Fruit fly (Drosophila melanogaster) whole organism, embryonic: ENCODE data around the gene Shc.

ENCODE experiments used
- Abd-B ChIP-seq: fragments of 200-800 bp; sonication (Bioruptor generic); optimal IDR thresholded peaks from 2 replicates; lab custom pipeline; 2018; ENCODE audit warnings: missing biosample characterization, mild to moderate bottlenecking, missing genetic modification characterization, moderate library complexity
- BEAF-32 ChIP-seq: fragments of 200-800 bp; sonication (Bioruptor generic); optimal IDR thresholded peaks from 3 replicates; lab custom pipeline; 2017; ENCODE audit warnings: missing biosample characterization, missing genetic modification characterization, mild to moderate bottlenecking, moderate library complexity, missing genetic modification reagents
- Bgb ChIP-seq: fragments of 200-800 bp; sonication (Bioruptor generic); IDR thresholded peaks from 2 replicates; pipeline ENCODE4 v1.3.6; 2022; ENCODE audit warnings: missing biosample characterization, missing genetic modification characterization; ENCODE audit not compliant: partially characterized antibody
- Bteb2 ChIP-seq: fragments of 200-800 bp; sonication (Bioruptor generic); optimal IDR thresholded peaks from 2 replicates; lab custom pipeline; 2016; ENCODE audit warnings: missing biosample characterization, missing genetic modification characterization
- CG11560 ChIP-seq: fragments of 200-800 bp; sonication (Bioruptor generic); IDR thresholded peaks from 3 replicates; pipeline ENCODE4 v1.3.6; 2022; ENCODE audit warnings: missing biosample characterization, missing genetic modification characterization
- CG11695 ChIP-seq: fragments of 200-800 bp; sonication (Bioruptor generic); IDR thresholded peaks from 3 replicates; pipeline ENCODE4 v1.3.6; 2022; ENCODE audit warnings: missing biosample characterization, missing genetic modification characterization
- CG12104 ChIP-seq: fragments of 200-800 bp; sonication (Bioruptor generic); optimal IDR thresholded peaks from 3 replicates; lab custom pipeline; 2016; ENCODE audit warnings: missing biosample characterization, missing genetic modification characterization
- CG14014 ChIP-seq: fragments of 200-800 bp; sonication (Bioruptor generic); IDR thresholded peaks from 2 replicates; pipeline ENCODE4 v1.3.6; 2022; ENCODE audit warnings: missing biosample characterization, missing genetic modification characterization
- CG1603 ChIP-seq: fragments of 200-800 bp; sonication (Bioruptor generic); optimal IDR thresholded peaks from 2 replicates; lab custom pipeline; 2019; ENCODE audit warnings: missing biosample characterization, mild to moderate bottlenecking, missing genetic modification characterization, moderate library complexity
- CG16813 ChIP-seq: fragments of 200-800 bp; sonication (Bioruptor generic); IDR thresholded peaks from 3 replicates; pipeline ENCODE4 v1.3.6; 2022; ENCODE audit warnings: missing biosample characterization, missing genetic modification characterization; ENCODE audit not compliant: partially characterized antibody
- CG18764 ChIP-seq: fragments of 200-800 bp; sonication (Bioruptor generic); optimal IDR thresholded peaks from 3 replicates; lab custom pipeline; 2016; ENCODE audit warnings: missing biosample characterization, missing genetic modification characterization
- CG3407 ChIP-seq: fragments of 200-800 bp; sonication (Bioruptor generic); optimal IDR thresholded peaks from 2 replicates; lab custom pipeline; 2018; ENCODE audit warnings: missing biosample characterization, mild to moderate bottlenecking, missing genetic modification characterization
- CG34376 ChIP-seq: fragments of 200-800 bp; sonication (Bioruptor generic); optimal IDR thresholded peaks from 2 replicates; lab custom pipeline; 2018; ENCODE audit warnings: missing biosample characterization, mild to moderate bottlenecking, missing genetic modification characterization
- CG3995 ChIP-seq: fragments of 200-800 bp; sonication (Bioruptor generic); optimal IDR thresholded peaks from 3 replicates; lab custom pipeline; 2016; ENCODE audit warnings: missing biosample characterization, missing genetic modification characterization
- CG4707 ChIP-seq: fragments of 200-800 bp; sonication (Bioruptor generic); optimal IDR thresholded peaks from 2 replicates; lab custom pipeline; 2018; ENCODE audit warnings: missing biosample characterization, mild to moderate bottlenecking, missing genetic modification characterization, moderate library complexity
- CG6791 ChIP-seq: fragments of 200-800 bp; sonication (Bioruptor generic); IDR thresholded peaks from 3 replicates; pipeline ENCODE4 v1.3.6; 2022; ENCODE audit warnings: missing biosample characterization, missing genetic modification characterization; ENCODE audit not compliant: partially characterized antibody
- CG8359 ChIP-seq: fragments of 200-800 bp; sonication (Bioruptor generic); optimal IDR thresholded peaks from 2 replicates; lab custom pipeline; 2017; ENCODE audit warnings: missing biosample characterization, mild to moderate bottlenecking, missing genetic modification characterization, borderline replicate concordance
- Dad ChIP-seq: fragments of 200-800 bp; sonication (Bioruptor generic); optimal IDR thresholded peaks from 3 replicates; lab custom pipeline; 2016; ENCODE audit warnings: missing biosample characterization, missing genetic modification characterization
- Elba2 ChIP-seq: fragments of 200-800 bp; sonication (Bioruptor generic); optimal IDR thresholded peaks from 3 replicates; lab custom pipeline; 2016; ENCODE audit warnings: missing biosample characterization, missing genetic modification characterization
- GATAe ChIP-seq: fragments of 200-800 bp; sonication (Bioruptor generic); conservative IDR thresholded peaks from 2 replicates; pipeline ENCODE4 v1.3.6; 2022; ENCODE audit warnings: missing biosample characterization, missing genetic modification characterization
- Gsc ChIP-seq: fragments of 200-800 bp; sonication (Bioruptor generic); IDR thresholded peaks from 2 replicates; pipeline ENCODE4 v1.3.6; 2022; ENCODE audit warnings: missing biosample characterization, missing genetic modification characterization
- Lim3 ChIP-seq: fragments of 200-800 bp; sonication (Bioruptor generic); IDR thresholded peaks from 2 replicates; pipeline ENCODE4 v1.3.6; 2022; ENCODE audit warnings: missing biosample characterization, missing genetic modification characterization
- Mes4 ChIP-seq: fragments of 200-800 bp; sonication (Bioruptor generic); optimal IDR thresholded peaks from 2 replicates; lab custom pipeline; 2016; ENCODE audit warnings: missing biosample characterization, missing genetic modification characterization
- NC2α ChIP-seq: fragments of 200-800 bp; sonication (Bioruptor generic); optimal IDR thresholded peaks from 2 replicates; lab custom pipeline; 2016; ENCODE audit warnings: missing biosample characterization, missing genetic modification characterization
- NC2β ChIP-seq: fragments of 200-800 bp; sonication (Bioruptor generic); optimal IDR thresholded peaks from 2 replicates; lab custom pipeline; 2016; ENCODE audit warnings: missing biosample characterization, missing genetic modification characterization
- Optix ChIP-seq: fragments of 200-800 bp; sonication (Bioruptor generic); IDR thresholded peaks from 3 replicates; pipeline ENCODE4 v1.3.6; 2022; ENCODE audit warnings: missing biosample characterization, missing genetic modification characterization
- Ptx1 ChIP-seq: fragments of 200-800 bp; sonication (Bioruptor generic); IDR thresholded peaks from 2 replicates; pipeline ENCODE4 v1.3.6; 2022; ENCODE audit warnings: missing biosample characterization, missing genetic modification characterization
- Rfx ChIP-seq: fragments of 200-800 bp; sonication (Bioruptor generic); IDR thresholded peaks from 2 replicates; pipeline ENCODE4 v1.3.6; 2022; ENCODE audit warnings: missing biosample characterization, missing genetic modification characterization
- Stat92E ChIP-seq, 3 experiments: fragments of >200 bp in 2 of 3; fragments of 200-800 bp in 1 of 3; sonication (Bioruptor generic) in 1 of 3; optimal IDR thresholded peaks; 2 replicates each; lab custom pipeline; 2017 to 2019; ENCODE audit warnings: missing biosample characterization in 3 of 3, missing genetic modification characterization in 3 of 3, mild to moderate bottlenecking in 1 of 3, moderate library complexity in 1 of 3
- Vsx1 ChIP-seq: fragments of 200-800 bp; sonication (Bioruptor generic); optimal IDR thresholded peaks from 2 replicates; lab custom pipeline; 2017; ENCODE audit warnings: missing biosample characterization, mild to moderate bottlenecking, missing genetic modification characterization, missing genetic modification reagents
- aop ChIP-seq: fragments of 200-800 bp; sonication (Bioruptor generic); IDR thresholded peaks from 2 replicates; pipeline ENCODE4 v1.3.6; 2022; ENCODE audit warnings: missing biosample characterization, missing genetic modification characterization
- chn ChIP-seq: fragments of 200-800 bp; sonication (Bioruptor generic); optimal IDR thresholded peaks from 2 replicates; lab custom pipeline; 2016; ENCODE audit warnings: missing biosample characterization, missing genetic modification characterization
- corto ChIP-seq: fragments of 200-800 bp; sonication (Bioruptor generic); optimal IDR thresholded peaks from 2 replicates; lab custom pipeline; 2016; ENCODE audit warnings: missing biosample characterization, mild to moderate bottlenecking, missing genetic modification characterization, moderate library complexity
- crc ChIP-seq: fragments of 200-800 bp; sonication (Bioruptor generic); optimal IDR thresholded peaks from 2 replicates; lab custom pipeline; 2016; ENCODE audit warnings: missing biosample characterization, missing genetic modification characterization
- gcm ChIP-seq: fragments of 200-800 bp; sonication (Bioruptor generic); optimal IDR thresholded peaks from 2 replicates; lab custom pipeline; 2019; ENCODE audit warnings: missing biosample characterization, mild to moderate bottlenecking, missing genetic modification characterization, moderate library complexity
- gfzf ChIP-seq: fragments of 200-800 bp; sonication (Bioruptor generic); optimal IDR thresholded peaks from 2 replicates; lab custom pipeline; 2016; ENCODE audit warnings: missing biosample characterization, mild to moderate bottlenecking, missing genetic modification characterization, moderate library complexity
- kni ChIP-seq: fragments of 200-800 bp; sonication (Bioruptor generic); optimal IDR thresholded peaks from 3 replicates; lab custom pipeline; 2017; ENCODE audit warnings: mild to moderate bottlenecking, missing biosample characterization, missing genetic modification reagents, missing genetic modification characterization
- lbe ChIP-seq: fragments of 200-800 bp; sonication (Bioruptor generic); optimal IDR thresholded peaks from 2 replicates; lab custom pipeline; 2016; ENCODE audit warnings: missing biosample characterization, mild to moderate bottlenecking, missing genetic modification characterization
- pb ChIP-seq: fragments of 200-800 bp; sonication (Bioruptor generic); optimal IDR thresholded peaks from 3 replicates; lab custom pipeline; 2016; ENCODE audit warnings: missing biosample characterization, missing genetic modification characterization
- pho ChIP-seq: fragments of 200-800 bp; sonication (Bioruptor generic); optimal IDR thresholded peaks from 2 replicates; lab custom pipeline; 2016; ENCODE audit warnings: missing biosample characterization, missing genetic modification characterization
- prd ChIP-seq, 3 experiments: fragments of >200 bp in 2 of 3; fragments of 200-800 bp in 1 of 3; sonication (Bioruptor generic) in 1 of 3; optimal IDR thresholded peaks in 2 of 3; IDR thresholded peaks in 1 of 3; 2 replicates in 2 of 3; 3 replicates in 1 of 3; pipeline versions ENCODE4 v1.3.6 to Lab custom; 2017 to 2022; ENCODE audit warnings: missing biosample characterization in 1 of 3, missing genetic modification characterization in 1 of 3
- schlank ChIP-seq: fragments of 200-800 bp; sonication (Bioruptor generic); optimal IDR thresholded peaks from 2 replicates; lab custom pipeline; 2018; ENCODE audit warnings: missing biosample characterization, mild to moderate bottlenecking, missing genetic modification characterization
- sens ChIP-seq: fragments of 200-800 bp; sonication (Bioruptor generic); peaks from one replicate; lab custom pipeline; 2016; ENCODE audit warnings: missing biosample characterization, missing genetic modification characterization
- seq ChIP-seq: fragments of 200-800 bp; sonication (Bioruptor generic); IDR thresholded peaks from 2 replicates; pipeline ENCODE4 v1.3.6; 2022; ENCODE audit warnings: missing biosample characterization, missing genetic modification characterization
- ssp ChIP-seq: fragments of 200-800 bp; sonication (Bioruptor generic); IDR thresholded peaks from 2 replicates; pipeline ENCODE4 v1.3.6; 2022; ENCODE audit warnings: missing biosample characterization, missing genetic modification characterization
- tll ChIP-seq, 2 experiments: fragments of 200-800 bp in 1 of 2; fragments of >200 bp in 1 of 2; sonication (Bioruptor generic) in 1 of 2; optimal IDR thresholded peaks; 2 replicates each; lab custom pipeline; 2017 to 2019; ENCODE audit warnings: missing biosample characterization in 2 of 2, missing genetic modification characterization in 2 of 2, mild to moderate bottlenecking in 1 of 2, moderate library complexity in 1 of 2
- ttk ChIP-seq: fragments of 200-800 bp; sonication (Bioruptor generic); IDR thresholded peaks from 2 replicates; pipeline ENCODE4 v2.1.2; 2022; ENCODE audit warnings: missing biosample characterization, missing genetic modification characterization
- tx ChIP-seq: fragments of 200-800 bp; sonication (Bioruptor generic); optimal IDR thresholded peaks from 2 replicates; lab custom pipeline; 2016; ENCODE audit warnings: missing biosample characterization, missing genetic modification characterization
- zfh1 ChIP-seq: fragments of 200-800 bp; sonication (Bioruptor generic); IDR thresholded peaks from 3 replicates; pipeline ENCODE4 v1.3.6; 2022; ENCODE audit warnings: missing biosample characterization, missing genetic modification characterization

The Shc gene

DNA sequence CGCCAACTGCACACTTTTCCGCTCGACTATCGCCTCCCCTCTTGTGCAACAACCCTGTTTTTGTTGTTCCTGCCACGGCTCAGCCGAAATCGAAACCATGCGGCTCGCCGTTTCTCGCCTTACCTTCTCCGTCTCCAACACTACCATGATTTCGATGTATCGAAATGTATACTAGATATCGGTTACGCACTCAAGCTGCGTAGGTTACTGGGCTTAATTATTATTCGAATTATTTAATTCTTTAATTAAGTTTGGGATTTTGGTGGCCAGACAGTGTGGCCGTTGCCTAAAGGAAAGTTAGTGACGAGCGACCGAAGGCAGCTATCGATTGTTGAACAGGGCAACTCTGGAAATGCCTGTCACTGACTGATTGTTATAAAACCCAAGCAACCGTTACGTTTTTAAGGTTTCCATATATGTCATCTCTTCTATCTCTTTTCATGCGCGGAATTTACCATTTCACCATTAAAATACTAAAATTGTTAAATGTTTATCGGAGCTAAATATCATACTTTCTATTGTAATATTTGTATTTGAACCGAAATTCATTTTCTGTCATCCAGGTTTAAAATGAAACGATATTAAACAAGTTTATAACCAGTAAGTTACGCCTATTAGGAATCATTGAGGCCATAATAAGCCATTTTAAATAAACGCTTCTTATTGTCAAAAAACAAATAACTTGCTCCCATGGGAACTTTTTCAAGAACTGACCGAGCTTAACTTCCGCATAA lies 24.5 kb upstream of the Shc start, which contains the start of gene eIF4E1 (continued):
- TF ChIP-seq Dad, result peak; percentile 35
- no peak for TF ChIP-seq CG14014 (GFP tag; lab: Robert Waterston, UW)
- no peak for TF ChIP-seq CG18764 (GFP tag; lab: Kevin White, UChicago)
- TF ChIP-seq chn (GFP tag; lab: Kevin White, UChicago), result no peak
- TF ChIP-seq lbe (GFP tag; lab: Kevin White, UChicago), result no peak
- no peak for TF ChIP-seq zfh1
- TF ChIP-seq Optix (GFP tag; lab: Robert Waterston, UW), result no peak
- TF ChIP-seq GATAe (GFP tag; lab: Robert Waterston, UW), result no peak
- no peak for TF ChIP-seq Gsc (GFP tag; lab: Robert Waterston, UW)
- TF ChIP-seq gfzf (GFP tag; lab: Kevin White, UChicago), result peak; percentile 75
- no peak for TF ChIP-seq CG4707 (GFP tag; lab: Kevin White, UChicago)
- TF ChIP-seq CG34376, result no peak
- TF ChIP-seq CG8359 (GFP tag; lab: Kevin White, UChicago), result no peak
- TF ChIP-seq seq (GFP tag; lab: Robert Waterston, UW), result no peak
- TF ChIP-seq schlank (tag; lab: Kevin White, UChicago), result no peak
- no peak for TF ChIP-seq aop (GFP tag; lab: Robert Waterston, UW)
- no peak for TF ChIP-seq CG11695 (GFP tag; lab: Robert Waterston, UW)
- no peak for TF ChIP-seq CG3407 (GFP tag; lab: Kevin White, UChicago)
- TF ChIP-seq corto, result no peak
- TF ChIP-seq CG3995 (GFP tag; lab: Kevin White, UChicago), result no peak
- no peak for TF ChIP-seq tx
- no peak for TF ChIP-seq Mes4 (GFP tag; lab: Kevin White, UChicago)
- peak; percentile 7 for TF ChIP-seq pb (GFP tag; lab: Kevin White, UChicago)
- TF ChIP-seq BEAF-32 (GFP tag; lab: Kevin White, UChicago), result peak; percentile 90
- TF ChIP-seq kni (GFP tag; lab: Kevin White, UChicago), result no peak
- peak; percentile 20 to 54 for TF ChIP-seq tll (GFP tag; optimal IDR thresholded peaks at IDR 0.05; lab: Kevin White, UChicago)
- TF ChIP-seq CG1603 (tag; lab: Kevin White, UChicago), result peak; percentile 80
- TF ChIP-seq Lim3, result no peak
- TF ChIP-seq crc, result no peak
- no peak for TF ChIP-seq CG12104 (GFP tag; lab: Kevin White, UChicago)
- no peak for TF ChIP-seq Vsx1 (GFP tag; lab: Kevin White, UChicago)
- TF ChIP-seq NC2α (GFP tag; lab: Kevin White, UChicago), result no peak
- peak; percentile 82 for TF ChIP-seq CG16813
- no peak for TF ChIP-seq CG11560 (tag; lab: Robert Waterston, UW)
- TF ChIP-seq ttk, result no peak
- no peak for TF ChIP-seq gcm (GFP tag; lab: Kevin White, UChicago)
- TF ChIP-seq CG6791 (GFP tag; lab: Robert Waterston, UW), result peak; percentile 73
- TF ChIP-seq pho (GFP tag; lab: Kevin White, UChicago), result no peak
- peak; percentile 86 for TF ChIP-seq Bgb (GFP tag; lab: Robert Waterston, UW)
- no peak for TF ChIP-seq Ptx1 (GFP tag; lab: Robert Waterston, UW)
- no peak for TF ChIP-seq Abd-B (GFP tag; lab: Kevin White, UChicago)
- peak; percentile 65 for TF ChIP-seq Rfx
- TF ChIP-seq Bteb2 (GFP tag; lab: Kevin White, UChicago), result no peak
- peak in 1 of 3 experiments; percentile 58 for TF ChIP-seq Stat92E (GFP tag; optimal IDR thresholded peaks at IDR 0.05; lab: Kevin White, UChicago)
- peak; percentile 78 for TF ChIP-seq sens (GFP tag; lab: Kevin White, UChicago)
- peak; percentile 7 for TF ChIP-seq NC2β (GFP tag; lab: Kevin White, UChicago)
- no peak for TF ChIP-seq prd (optimal IDR thresholded peaks at IDR 0.05; lab: Kevin White, UChicago)
- TF ChIP-seq prd (GFP tag; IDR thresholded peaks at IDR 0.05; lab: Robert Waterston, UW), result no peak; the same call in 2 of the 3 replicates
- peak; percentile 38 for TF ChIP-seq ssp (GFP tag; lab: Robert Waterston, UW)
- TF ChIP-seq Elba2, result peak; percentile 75
